Fruit fly (Drosophila melanogaster) whole organism, embryonic: ENCODE measurements around the gene Ku80.

Experiments used
- BEAF-32 ChIP-seq: fragments of 200-800 bp; sonication (Bioruptor generic); optimal IDR thresholded peaks from 3 replicates; lab custom pipeline; 2017; ENCODE audit warnings: missing biosample characterization, missing genetic modification characterization, mild to moderate bottlenecking, moderate library complexity, missing genetic modification reagents
- CG17385 ChIP-seq: fragments of 200-800 bp; sonication (Bioruptor generic); optimal IDR thresholded peaks from 3 replicates; lab custom pipeline; 2018; ENCODE audit warnings: missing biosample characterization, mild to moderate bottlenecking, missing genetic modification characterization
- Max ChIP-seq: fragments of 200-800 bp; sonication (Bioruptor generic); optimal IDR thresholded peaks from 2 replicates; lab custom pipeline; 2016; ENCODE audit warnings: missing biosample characterization, mild to moderate bottlenecking, missing genetic modification characterization
- knrl ChIP-seq: fragments of 200-800 bp; sonication (Bioruptor generic); IDR thresholded peaks from 3 replicates; pipeline ENCODE4 v1.3.6; 2022; ENCODE audit warnings: missing biosample characterization, missing genetic modification characterization; ENCODE audit not compliant: partially characterized antibody
- phol ChIP-seq: fragments of 200-800 bp; sonication (Bioruptor generic); optimal IDR thresholded peaks from 3 replicates; lab custom pipeline; 2018; ENCODE audit warnings: missing biosample characterization, mild to moderate bottlenecking, missing genetic modification characterization, moderate library complexity

DNA sequence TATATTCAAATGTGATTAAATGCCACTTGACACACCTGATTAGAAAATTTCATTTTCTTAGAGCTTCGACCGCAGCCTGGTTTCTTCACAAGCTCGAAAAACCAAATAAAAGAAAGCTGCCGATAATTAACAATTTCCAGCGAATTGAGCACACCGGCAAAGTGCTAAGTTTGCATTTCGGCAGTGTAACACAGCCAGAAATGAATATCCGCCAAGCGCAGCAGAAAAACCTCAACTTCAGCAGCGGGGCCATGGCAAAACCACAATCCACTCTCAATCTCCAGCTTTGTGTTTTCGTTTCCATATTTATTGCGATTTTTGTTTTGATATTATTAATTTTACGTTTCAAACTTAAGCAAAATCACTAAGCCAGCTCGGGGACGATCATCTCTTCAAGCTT is 21.6 kb downstream of the Ku80 start:
- TF ChIP-seq CG17385 (GFP tag; lab: Kevin White, UChicago) (no peak), phol (no peak), BEAF-32 (GFP tag; lab: Kevin White, UChicago) (no peak), knrl (no peak), Max (no peak)
